ENCODE assay signal across 2 fruit fly cellular contexts in the genomic region with DNA sequence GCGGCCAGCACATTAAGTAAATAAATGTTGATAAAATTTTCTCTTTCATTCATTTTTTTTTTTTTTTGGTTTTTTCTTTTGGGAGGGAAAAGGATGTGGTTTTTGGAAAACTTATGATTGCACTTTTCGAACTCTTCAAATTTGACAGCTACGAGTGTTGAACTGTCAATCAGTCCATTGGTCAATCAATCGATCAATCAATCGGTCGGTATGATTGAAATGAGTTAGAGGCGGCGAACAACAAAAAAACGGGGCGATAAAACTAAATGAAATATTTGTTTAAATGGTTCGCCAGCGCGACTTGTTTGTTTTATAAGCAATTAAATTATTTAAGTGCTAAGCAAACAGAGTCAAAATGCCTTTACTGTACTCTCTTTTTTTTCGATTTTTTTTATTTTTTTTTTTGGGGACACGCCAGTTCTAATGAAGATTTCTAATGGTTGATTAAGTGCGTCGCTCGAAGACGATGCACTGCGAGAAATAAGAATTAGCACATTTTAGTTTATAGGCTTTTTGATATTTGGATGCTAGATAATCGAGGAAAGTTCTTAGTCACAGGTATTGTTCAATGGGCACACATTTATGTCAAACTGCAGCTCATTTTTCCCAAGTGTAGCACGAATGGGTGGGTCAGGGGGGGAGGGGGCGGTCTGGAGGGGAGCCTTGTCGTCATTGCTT.
TF ChIP-seq lines count a peak whose summit lies in the region.

No protein-coding gene starts in this region.

TF ChIP-seq in whole organism, embryonic, 481 proteins besides CTCF, POLR2A, EP300 and RAD21 (continued from another document and continues in another):
- TF ChIP-seq NC2α (GFP tag; optimal IDR thresholded peaks at IDR 0.05; lab: Kevin White, UChicago), result peak; percentile 61
- peak; percentile 33; the same call in 1 of the 3 replicates for TF ChIP-seq CG7357 (GFP tag; IDR thresholded peaks at IDR 0.05; lab: Robert Waterston, UW)
- peak; percentile 80 for TF ChIP-seq Chrac-16 (GFP tag; optimal IDR thresholded peaks at IDR 0.05; lab: Kevin White, UChicago)
- TF ChIP-seq ac (GFP tag; optimal IDR thresholded peaks at IDR 0.05; lab: Kevin White, UChicago), result no peak
- TF ChIP-seq HLH54F (GFP tag; optimal IDR thresholded peaks at IDR 0.05; lab: Kevin White, UChicago), result peak; percentile 59
- peak; percentile 87 for TF ChIP-seq sisA (GFP tag; IDR thresholded peaks at IDR 0.05; lab: Robert Waterston, UW)
- TF ChIP-seq emc (GFP tag; optimal IDR thresholded peaks at IDR 0.05; lab: Kevin White, UChicago), result peak; percentile 45
- peak; percentile 61 for TF ChIP-seq kah (GFP tag; optimal IDR thresholded peaks at IDR 0.05; lab: Kevin White, UChicago)
- no peak for TF ChIP-seq Max (GFP tag; optimal IDR thresholded peaks at IDR 0.05; lab: Kevin White, UChicago)
- TF ChIP-seq NK7.1 (GFP tag; optimal IDR thresholded peaks at IDR 0.05; lab: Kevin White, UChicago), result peak; percentile 34
- no peak for TF ChIP-seq ab (GFP tag; optimal IDR thresholded peaks at IDR 0.05; lab: Kevin White, UChicago)
- TF ChIP-seq CG1602 (GFP tag; optimal IDR thresholded peaks at IDR 0.05; lab: Kevin White, UChicago), result peak; percentile 80
- peak; percentile 85 for TF ChIP-seq CG30403 (GFP tag; optimal IDR thresholded peaks at IDR 0.05; lab: Kevin White, UChicago)
- TF ChIP-seq CG16815 (GFP tag; optimal IDR thresholded peaks at IDR 0.05; lab: Kevin White, UChicago), result peak; percentile 58
- TF ChIP-seq tll (GFP tag; optimal IDR thresholded peaks at IDR 0.05; lab: Kevin White, UChicago), result no peak
- TF ChIP-seq knrl (GFP tag; IDR thresholded peaks at IDR 0.05; lab: Robert Waterston, UW; ENCODE audit: partially characterized antibody), result no peak
- peak; percentile 47 for TF ChIP-seq CG4328 (GFP tag; optimal IDR thresholded peaks at IDR 0.05; lab: Kevin White, UChicago)
- peak; percentile 60 for TF ChIP-seq CG6813 (GFP tag; optimal IDR thresholded peaks at IDR 0.05; lab: Kevin White, UChicago)
- no peak for TF ChIP-seq Trl (optimal IDR thresholded peaks at IDR 0.05; lab: Kevin White, UChicago)
- TF ChIP-seq Trl (GFP tag; optimal IDR thresholded peaks at IDR 0.05; lab: Kevin White, UChicago), result peak; percentile 74
- peak; percentile 80 for TF ChIP-seq ap (GFP tag; IDR thresholded peaks at IDR 0.05; lab: Robert Waterston, UW)
- peak; percentile 33; the same call in 1 of the 2 replicates for TF ChIP-seq wdn (GFP tag; IDR thresholded peaks at IDR 0.05; lab: Robert Waterston, UW)
- peak; percentile 85 for TF ChIP-seq CG14441 (GFP tag; IDR thresholded peaks at IDR 0.05; lab: Robert Waterston, UW)
- TF ChIP-seq hth (optimal IDR thresholded peaks at IDR 0.05; lab: Kevin White, UChicago), result no peak
- peak; percentile 20 for TF ChIP-seq CG3995 (GFP tag; optimal IDR thresholded peaks at IDR 0.05; lab: Kevin White, UChicago)
- TF ChIP-seq Dll (GFP tag; IDR thresholded peaks at IDR 0.05; lab: Robert Waterston, UW; ENCODE audit: partially characterized antibody), result no peak
- TF ChIP-seq dpn (GFP tag; optimal IDR thresholded peaks at IDR 0.05; lab: Kevin White, UChicago), result peak; percentile 64 to 87
- TF ChIP-seq br (optimal IDR thresholded peaks at IDR 0.05; lab: Kevin White, UChicago), result no peak
- TF ChIP-seq Hey (tag; optimal IDR thresholded peaks at IDR 0.05; lab: Kevin White, UChicago), result peak; percentile 26
- TF ChIP-seq Blimp-1 (GFP tag; optimal IDR thresholded peaks at IDR 0.05; lab: Kevin White, UChicago), result peak; percentile 80
- TF ChIP-seq CG10321 (GFP tag; IDR thresholded peaks at IDR 0.05; lab: Robert Waterston, UW), result no peak
- peak; percentile 82 for TF ChIP-seq sob (GFP tag; IDR thresholded peaks at IDR 0.05; lab: Robert Waterston, UW)
- TF ChIP-seq ato (GFP tag; IDR thresholded peaks at IDR 0.05; lab: Robert Waterston, UW; ENCODE audit: partially characterized antibody), result no peak
- TF ChIP-seq CG8478 (optimal IDR thresholded peaks at IDR 0.05; lab: Kevin White, UChicago), result no peak
- TF ChIP-seq B-H2 (GFP tag; optimal IDR thresholded peaks at IDR 0.05; lab: Kevin White, UChicago), result peak; percentile 29
- TF ChIP-seq pfk (GFP tag; optimal IDR thresholded peaks at IDR 0.05; lab: Kevin White, UChicago), result no peak
- peak; percentile 53 for TF ChIP-seq Deaf1 (tag; optimal IDR thresholded peaks at IDR 0.05; lab: Kevin White, UChicago)
- TF ChIP-seq Bteb2 (GFP tag; optimal IDR thresholded peaks at IDR 0.05; lab: Kevin White, UChicago), result peak; percentile 49
- no peak for TF ChIP-seq z (GFP tag; IDR thresholded peaks at IDR 0.05; lab: Robert Waterston, UW)
- peak; percentile 74 for TF ChIP-seq BtbVII (GFP tag; optimal IDR thresholded peaks at IDR 0.05; lab: Kevin White, UChicago)
- peak; percentile 79 for TF ChIP-seq CG16863 (GFP tag; optimal IDR thresholded peaks at IDR 0.05; lab: Kevin White, UChicago)
- TF ChIP-seq cg (GFP tag; optimal IDR thresholded peaks at IDR 0.05; lab: Kevin White, UChicago), result no peak
- no peak for TF ChIP-seq Dp (GFP tag; optimal IDR thresholded peaks at IDR 0.05; lab: Kevin White, UChicago)
- TF ChIP-seq ash1 (GFP tag; optimal IDR thresholded peaks at IDR 0.05; lab: Kevin White, UChicago), result no peak
- peak; percentile 58 for TF ChIP-seq CG13296 (GFP tag; optimal IDR thresholded peaks at IDR 0.05; lab: Kevin White, UChicago)
- peak; percentile 61 for TF ChIP-seq CG13624 (GFP tag; optimal IDR thresholded peaks at IDR 0.05; lab: Kevin White, UChicago)
- no peak for TF ChIP-seq fru (optimal IDR thresholded peaks at IDR 0.05; lab: Kevin White, UChicago)
- no peak; the same call in 2 of the 3 replicates for TF ChIP-seq sr (GFP tag; IDR thresholded peaks at IDR 0.05; lab: Robert Waterston, UW)
- TF ChIP-seq CG2199 (GFP tag; IDR thresholded peaks at IDR 0.05; lab: Robert Waterston, UW), result peak; percentile 49; the same call in 1 of the 3 replicates
- no peak; the same call in 1 of the 2 replicates for TF ChIP-seq CG17612 (GFP tag; IDR thresholded peaks at IDR 0.05; lab: Robert Waterston, UW)
- peak; percentile 76 for TF ChIP-seq ranshi (GFP tag; IDR thresholded peaks at IDR 0.05; lab: Robert Waterston, UW)
- TF ChIP-seq Lim3 (GFP tag; IDR thresholded peaks at IDR 0.05; lab: Robert Waterston, UW), result no peak
- peak; percentile 51 for TF ChIP-seq CG12236 (GFP tag; optimal IDR thresholded peaks at IDR 0.05; lab: Kevin White, UChicago)
- peak; percentile 61 for TF ChIP-seq danr (GFP tag; IDR thresholded peaks at IDR 0.05; lab: Robert Waterston, UW)
- peak; percentile 73 for TF ChIP-seq CG9876 (GFP tag; optimal IDR thresholded peaks at IDR 0.05; lab: Kevin White, UChicago)
- peak; percentile 53 for TF ChIP-seq CG4617 (GFP tag; optimal IDR thresholded peaks at IDR 0.05; lab: Kevin White, UChicago; ENCODE audit: borderline replicate concordance)
- TF ChIP-seq CG12744 (GFP tag; optimal IDR thresholded peaks at IDR 0.05; lab: Kevin White, UChicago), result no peak
- peak; percentile 27 for TF ChIP-seq vfl (GFP tag; optimal IDR thresholded peaks at IDR 0.05; lab: Kevin White, UChicago)
- TF ChIP-seq CG7963 (GFP tag; IDR thresholded peaks at IDR 0.05; lab: Robert Waterston, UW; ENCODE audit: partially characterized antibody), result no peak
- peak; percentile 48 for TF ChIP-seq CG33213 (GFP tag; optimal IDR thresholded peaks at IDR 0.05; lab: Kevin White, UChicago)
- TF ChIP-seq zf30C (GFP tag; optimal IDR thresholded peaks at IDR 0.05; lab: Kevin White, UChicago), result peak; percentile 66

TF ChIP-seq in whole organism, prepupa, 60 proteins besides CTCF, POLR2A, EP300 and RAD21 (continued from another document):
- TF ChIP-seq CG11902 (GFP tag; optimal IDR thresholded peaks at IDR 0.05; lab: Kevin White, UChicago) (peak; percentile 2), CG11294 (GFP tag; IDR thresholded peaks at IDR 0.05; lab: Robert Waterston, UW) (0 out of 2 replicates have a peak, but pooled peaks have one; percentile 18), net (GFP tag; optimal IDR thresholded peaks at IDR 0.05; lab: Kevin White, UChicago) (no peak), pdm3 (GFP tag; optimal IDR thresholded peaks at IDR 0.05; lab: Kevin White, UChicago) (peak; percentile 16), CG3032 (tag; optimal IDR thresholded peaks at IDR 0.05; lab: Kevin White, UChicago) (no peak), Sox15 (GFP tag; optimal IDR thresholded peaks at IDR 0.05; lab: Kevin White, UChicago) (peak; percentile 11), CG6163 (GFP tag; IDR thresholded peaks at IDR 0.05; lab: Robert Waterston, UW) (peak; percentile 62; the same call in 1 of the 3 replicates), CG31627 (GFP tag; optimal IDR thresholded peaks at IDR 0.05; lab: Kevin White, UChicago) (peak; percentile 12), Hr4 (GFP tag; optimal IDR thresholded peaks at IDR 0.05; lab: Kevin White, UChicago) (peak; percentile 13), achi (GFP tag; optimal IDR thresholded peaks at IDR 0.05; lab: Kevin White, UChicago) (peak; percentile 29), CG15336 (GFP tag; IDR thresholded peaks at IDR 0.05; lab: Robert Waterston, UW) (peak; percentile 38; the same call in 1 of the 2 replicates), Sox14 (GFP tag; optimal IDR thresholded peaks at IDR 0.05; lab: Kevin White, UChicago) (no peak), CG10669 (GFP tag; optimal IDR thresholded peaks at IDR 0.05; lab: Kevin White, UChicago) (no peak), Blimp-1 (GFP tag; optimal IDR thresholded peaks at IDR 0.05; lab: Kevin White, UChicago) (no peak), Eip78C (GFP tag; lab: Kevin White, UChicago) (peak; percentile 37), fd59A (GFP tag; optimal IDR thresholded peaks at IDR 0.05; lab: Kevin White, UChicago) (no peak), CG3919 (GFP tag; optimal IDR thresholded peaks at IDR 0.05; lab: Kevin White, UChicago) (no peak), Gug (GFP tag; IDR thresholded peaks at IDR 0.05; lab: Robert Waterston, UW) (peak; percentile 47; the same call in 1 of the 2 replicates), fkh (GFP tag; optimal IDR thresholded peaks at IDR 0.05; lab: Kevin White, UChicago) (no peak), CG7368 (GFP tag; optimal IDR thresholded peaks at IDR 0.05; lab: Kevin White, UChicago) (no peak), CG6276 (GFP tag; optimal IDR thresholded peaks at IDR 0.05; lab: Kevin White, UChicago) (no peak), salr (GFP tag; optimal IDR thresholded peaks at IDR 0.05; lab: Kevin White, UChicago) (no peak)
